Worm (Caenorhabditis elegans) whole organism, L1 larva: Measurements from ENCODE around the gene dmsr-6.

Experiments
- C04F5.9 ChIP-seq: sonication (generic microtip); optimal IDR thresholded peaks from 2 replicates; lab custom pipeline; 2016; ENCODE audit warnings: missing genetic modification characterization, missing compliant biosample characterization
- C16A3.4 ChIP-seq: fragments of 150-350 bp; optimal IDR thresholded peaks from 2 replicates; lab custom pipeline; 2014; ENCODE audit warnings: missing biosample characterization, missing genetic modification characterization
- F16B12.6 ChIP-seq: fragments of 150-350 bp; optimal IDR thresholded peaks from 2 replicates; lab custom pipeline; 2014; ENCODE audit warnings: missing biosample characterization, missing genetic modification characterization
- Y116A8C.19 ChIP-seq: sonication (generic microtip); optimal IDR thresholded peaks from 2 replicates; lab custom pipeline; 2016; ENCODE audit warnings: missing compliant biosample characterization, missing genetic modification characterization, borderline replicate concordance
- alr-1 ChIP-seq: fragments of 200-800 bp; sonication (Bioruptor generic); optimal IDR thresholded peaks from 2 replicates; lab custom pipeline; 2018; ENCODE audit warnings: borderline replicate concordance, mild to moderate bottlenecking, missing genetic modification characterization, missing compliant biosample characterization
- blmp-1 ChIP-seq: fragments of 150-350 bp; optimal IDR thresholded peaks from 2 replicates; lab custom pipeline; 2014; ENCODE audit warnings: missing biosample characterization, missing genetic modification characterization
- ceh-82 ChIP-seq, 3 experiments: fragments of 150-350 bp in 1 of 3; sonication (generic microtip) in 2 of 3; optimal IDR thresholded peaks; 2 replicates each; lab custom pipeline; 2014 to 2017; ENCODE audit warnings: missing biosample characterization in 3 of 3, missing genetic modification characterization in 3 of 3
- ceh-88 ChIP-seq: fragments of 200-800 bp; sonication (Bioruptor generic); IDR thresholded peaks from 2 replicates; pipeline ENCODE4 v1.3.6; 2022; ENCODE audit warnings: missing genetic modification characterization, missing compliant biosample characterization
- ceh-90 ChIP-seq: sonication (generic microtip); optimal IDR thresholded peaks from 2 replicates; lab custom pipeline; 2016; ENCODE audit warnings: missing genetic modification characterization, missing compliant biosample characterization
- ces-1 ChIP-seq: fragments of 150-350 bp; optimal IDR thresholded peaks from 2 replicates; lab custom pipeline; 2014; ENCODE audit warnings: missing biosample characterization, missing genetic modification reagents, missing genetic modification characterization
- dpl-1 ChIP-seq, 3 experiments: fragments of 150-350 bp in 2 of 3; sonication (generic microtip) in 1 of 3; optimal IDR thresholded peaks; 2 replicates each; lab custom pipeline; 2014 to 2017; ENCODE audit warnings: missing biosample characterization in 3 of 3, missing genetic modification characterization in 3 of 3, missing genetic modification reagents in 3 of 3
- dsc-1 ChIP-seq: sonication (generic microtip); optimal IDR thresholded peaks from 2 replicates; lab custom pipeline; 2016; ENCODE audit warnings: mild to moderate bottlenecking, missing genetic modification characterization, missing compliant biosample characterization
- efl-1 ChIP-seq, 4 experiments: fragments of 150-350 bp; optimal IDR thresholded peaks in 3 of 4; peaks in 1 of 4; 1 replicate in 1 of 4; 2 replicates in 3 of 4; lab custom pipeline; 2014; ENCODE audit warnings: missing biosample characterization in 2 of 4, missing genetic modification characterization in 2 of 4, missing genetic modification reagents in 2 of 4
- efl-3 ChIP-seq: fragments of 200-800 bp; sonication (Bioruptor generic); optimal IDR thresholded peaks from 2 replicates; lab custom pipeline; 2018; ENCODE audit warnings: mild to moderate bottlenecking, missing genetic modification characterization, missing compliant biosample characterization
- egl-27 ChIP-seq, 2 experiments: fragments of 150-350 bp in 1 of 2; sonication (generic microtip); optimal IDR thresholded peaks; 3 replicates each; lab custom pipeline; 2017 to 2018; ENCODE audit warnings: missing biosample characterization in 2 of 2, missing genetic modification characterization in 2 of 2, missing genetic modification reagents in 2 of 2
- fkh-10 ChIP-seq: sonication (generic microtip); optimal IDR thresholded peaks from 2 replicates; lab custom pipeline; 2017; ENCODE audit warnings: missing biosample characterization, missing genetic modification reagents, missing genetic modification characterization
- fkh-8 ChIP-seq: sonication (generic microtip); optimal IDR thresholded peaks from 2 replicates; lab custom pipeline; 2016; ENCODE audit warnings: mild to moderate bottlenecking, missing genetic modification characterization, missing compliant biosample characterization
- fos-1 ChIP-seq: fragments of 150-350 bp; optimal IDR thresholded peaks from 2 replicates; lab custom pipeline; 2014; ENCODE audit warnings: missing biosample characterization, missing genetic modification characterization
- hlh-4 ChIP-seq: sonication (generic microtip); optimal IDR thresholded peaks from 2 replicates; lab custom pipeline; 2016; ENCODE audit warnings: mild to moderate bottlenecking, missing genetic modification characterization, missing compliant biosample characterization
- irx-1 ChIP-seq: sonication (generic microtip); optimal IDR thresholded peaks from 2 replicates; lab custom pipeline; 2016; ENCODE audit warnings: missing genetic modification characterization, missing compliant biosample characterization
- isw-1 ChIP-seq: fragments of 200-800 bp; sonication (Bioruptor generic); IDR thresholded peaks from 2 replicates; pipeline ENCODE4 v1.3.6; 2022; ENCODE audit warnings: missing genetic modification characterization, missing compliant biosample characterization
- jun-1 ChIP-seq: fragments of 150-350 bp; optimal IDR thresholded peaks from 2 replicates; lab custom pipeline; 2014; ENCODE audit warnings: missing biosample characterization, missing genetic modification reagents, missing genetic modification characterization
- lin-14 ChIP-seq: fragments of 200-800 bp; sonication (Bioruptor generic); optimal IDR thresholded peaks from 2 replicates; lab custom pipeline; 2018; ENCODE audit warnings: mild to moderate bottlenecking, missing genetic modification characterization, moderate library complexity, missing compliant biosample characterization
- lin-15B ChIP-seq: fragments of 150-350 bp; sonication (generic microtip); optimal IDR thresholded peaks from 3 replicates; lab custom pipeline; 2014; ENCODE audit warnings: missing biosample characterization, missing genetic modification characterization
- lin-35 ChIP-seq, 2 experiments: fragments of 150-350 bp; optimal IDR thresholded peaks; 2 replicates each; lab custom pipeline; 2014; ENCODE audit warnings: missing biosample characterization in 2 of 2, missing genetic modification characterization in 2 of 2, missing genetic modification reagents in 2 of 2
- lin-39 ChIP-seq: fragments of 150-350 bp; optimal IDR thresholded peaks from 2 replicates; lab custom pipeline; 2014; ENCODE audit warnings: missing biosample characterization, missing genetic modification reagents, missing genetic modification characterization
- mdl-1 ChIP-seq, 2 experiments: fragments of 150-350 bp; optimal IDR thresholded peaks; 2 replicates each; lab custom pipeline; 2014 to 2017; ENCODE audit warnings: missing biosample characterization in 2 of 2, missing genetic modification characterization in 2 of 2, inconsistent platforms in 1 of 2
- mef-2 ChIP-seq: fragments of 150-350 bp; optimal IDR thresholded peaks from 2 replicates; lab custom pipeline; 2014; ENCODE audit warnings: missing biosample characterization, missing genetic modification characterization
- mep-1 ChIP-seq: fragments of 150-350 bp; optimal IDR thresholded peaks from 2 replicates; lab custom pipeline; 2014; ENCODE audit warnings: missing biosample characterization, missing genetic modification characterization
- nhr-19 ChIP-seq: fragments of 200-800 bp; sonication (Bioruptor generic); conservative IDR thresholded peaks from 2 replicates; pipeline ENCODE4 v1.3.6; 2022; ENCODE audit warnings: missing genetic modification characterization, missing compliant biosample characterization
- nhr-20 ChIP-seq: sonication (generic microtip); optimal IDR thresholded peaks from 2 replicates; lab custom pipeline; 2016; ENCODE audit warnings: mild to moderate bottlenecking, missing genetic modification characterization, missing compliant biosample characterization
- nhr-47 ChIP-seq: sonication (generic microtip); optimal IDR thresholded peaks from 2 replicates; lab custom pipeline; 2016; ENCODE audit warnings: mild to moderate bottlenecking, missing genetic modification characterization, moderate library complexity, missing compliant biosample characterization
- nhr-71 ChIP-seq: sonication (generic microtip); optimal IDR thresholded peaks from 2 replicates; lab custom pipeline; 2016; ENCODE audit warnings: mild to moderate bottlenecking, missing genetic modification characterization, moderate library complexity, missing compliant biosample characterization
- nhr-85 ChIP-seq: sonication (generic microtip); peaks from one replicate; lab custom pipeline; 2016; ENCODE audit warnings: missing genetic modification characterization, inconsistent platforms, missing compliant biosample characterization
- nhr-90 ChIP-seq: sonication (generic microtip); optimal IDR thresholded peaks from 2 replicates; lab custom pipeline; 2016; ENCODE audit warnings: mild to moderate bottlenecking, missing genetic modification characterization, missing compliant biosample characterization; ENCODE audit not compliant: poor library complexity
- skn-1 ChIP-seq: fragments of 150-350 bp; optimal IDR thresholded peaks from 2 replicates; lab custom pipeline; 2014; ENCODE audit warnings: missing biosample characterization, missing genetic modification characterization
- snpc-4 ChIP-seq: fragments of 150-350 bp; optimal IDR thresholded peaks from 2 replicates; lab custom pipeline; 2014; ENCODE audit warnings: missing biosample characterization, missing genetic modification characterization
- snu-23 ChIP-seq: sonication (generic microtip); optimal IDR thresholded peaks from 2 replicates; lab custom pipeline; 2016; ENCODE audit warnings: missing genetic modification characterization, missing compliant biosample characterization
- sptf-1 ChIP-seq: fragments of 150-350 bp; optimal IDR thresholded peaks from 2 replicates; lab custom pipeline; 2014; ENCODE audit warnings: missing biosample characterization, missing genetic modification characterization
- swsn-7 ChIP-seq: sonication (generic microtip); optimal IDR thresholded peaks from 2 replicates; lab custom pipeline; 2016; ENCODE audit warnings: missing genetic modification characterization, missing compliant biosample characterization
- tbx-2 ChIP-seq: sonication (generic microtip); optimal IDR thresholded peaks from 2 replicates; lab custom pipeline; 2016; ENCODE audit warnings: missing genetic modification characterization, missing compliant biosample characterization
- tlp-1 ChIP-seq: fragments of 150-350 bp; optimal IDR thresholded peaks from 2 replicates; lab custom pipeline; 2014; ENCODE audit warnings: missing biosample characterization, missing genetic modification characterization
- unc-130 ChIP-seq: fragments of 150-350 bp; optimal IDR thresholded peaks from 2 replicates; lab custom pipeline; 2017; ENCODE audit warnings: missing biosample characterization, missing genetic modification characterization, inconsistent platforms
- unc-62 ChIP-seq: fragments of 150-350 bp; optimal IDR thresholded peaks from 2 replicates; lab custom pipeline; 2014; ENCODE audit warnings: missing biosample characterization, missing genetic modification reagents, missing genetic modification characterization
- unc-86 ChIP-seq: sonication (generic microtip); optimal IDR thresholded peaks from 2 replicates; lab custom pipeline; 2016; ENCODE audit warnings: missing genetic modification characterization, missing compliant biosample characterization
- unc-98 ChIP-seq: fragments of 200-800 bp; sonication (Bioruptor generic); IDR thresholded peaks from 2 replicates; pipeline ENCODE4 v1.3.6; 2022; ENCODE audit warnings: missing genetic modification characterization, missing compliant biosample characterization
- zag-1 ChIP-seq: fragments of 150-350 bp; optimal IDR thresholded peaks from 2 replicates; lab custom pipeline; 2014; ENCODE audit warnings: missing biosample characterization, missing genetic modification characterization

dmsr-6 gene

ce11 chrII:14437922-14438458 is 17.4 kb upstream of the dmsr-6 start, which contains the start of gene K04B12.2 (continued):
- TF ChIP-seq efl-3 (no peak), egl-27 (tag; optimal IDR thresholded peaks at IDR 0.05; lab: Kevin White, UChicago) (peak in 1 of 2 experiments; percentile 38), nhr-85 (tag; lab: Kevin White, UChicago) (peak; percentile 78), efl-1 (optimal IDR thresholded peaks at IDR 0.05; lab: Kevin White, UChicago) (peak; percentile 73 to 89), efl-1 (GFP tag; optimal IDR thresholded peaks at IDR 0.05 in 1 of 2; lab: Kevin White, UChicago) (peak; percentile 63 to 96), hlh-4 (no peak), ces-1 (GFP tag; lab: Kevin White, UChicago) (no peak), sptf-1 (tag; lab: Kevin White, UChicago) (no peak), tlp-1 (no peak), irx-1 (tag; lab: Kevin White, UChicago) (no peak), fos-1 (peak; percentile 74), nhr-47 (tag; lab: Kevin White, UChicago) (peak; percentile 70), dpl-1 (GFP tag; optimal IDR thresholded peaks at IDR 0.05; lab: Kevin White, UChicago) (peak; percentile 57 to 67 (median 63)), unc-98 (GFP tag; lab: Robert Waterston, UW) (no peak), F16B12.6 (peak; percentile 16), unc-130 (tag; lab: Kevin White, UChicago) (no peak), blmp-1 (tag; lab: Kevin White, UChicago) (peak; percentile 57), unc-62 (GFP tag; lab: Kevin White, UChicago) (no peak), jun-1 (tag; lab: Kevin White, UChicago) (no peak), nhr-19 (peak; percentile 50), tbx-2 (tag; lab: Kevin White, UChicago) (peak; percentile 42), lin-35 (GFP tag; optimal IDR thresholded peaks at IDR 0.05; lab: Kevin White, UChicago) (peak; percentile 64 to 84), C04F5.9 (tag; lab: Kevin White, UChicago) (no peak), lin-39 (tag; lab: Kevin White, UChicago) (no peak), snu-23 (GFP tag; lab: Kevin White, UChicago) (peak; percentile 83), Y116A8C.19 (tag; lab: Kevin White, UChicago) (no peak), lin-14 (peak; percentile 93), snpc-4 (peak; percentile 60)

DNA sequence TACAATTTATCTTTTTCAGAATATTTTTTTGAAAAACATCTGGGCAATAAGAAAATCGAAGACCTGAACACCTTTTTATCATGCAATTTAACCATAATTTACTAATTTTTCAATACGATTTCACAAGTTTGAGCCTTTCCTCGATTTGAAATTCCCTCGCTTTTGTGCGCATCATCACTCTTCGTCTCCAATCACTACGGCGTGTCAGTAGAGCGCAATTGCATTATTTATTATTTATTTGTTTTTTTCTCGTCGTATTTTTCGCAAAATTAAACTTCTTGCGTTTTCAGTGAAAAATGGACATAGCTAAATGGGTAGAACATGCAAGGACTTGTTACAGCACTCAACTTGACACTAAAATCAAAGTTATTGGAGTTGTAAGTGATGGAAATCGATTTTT is 14.3 kb upstream of the dmsr-6 start, which contains the start of gene smg-8:
Gene smg-8 (plus strand): TSS at position 266 of the 400 bp plus-strand sequence.
- no peak for TF ChIP-seq ceh-90 (tag; lab: Kevin White, UChicago)
- no peak for TF ChIP-seq nhr-71 (tag; lab: Kevin White, UChicago)
- TF ChIP-seq blmp-1 (tag; lab: Kevin White, UChicago): peak; percentile 59
- no peak for TF ChIP-seq zag-1 (tag; lab: Kevin White, UChicago)
- TF ChIP-seq fkh-8 (tag; lab: Kevin White, UChicago): peak; percentile 67
- TF ChIP-seq ceh-82 (tag; optimal IDR thresholded peaks at IDR 0.05; lab: Kevin White, UChicago): peak; percentile 47 to 89 (median 70)
- TF ChIP-seq unc-86: peak; percentile 65
- peak; percentile 71 for TF ChIP-seq F16B12.6
- peak; percentile 98 to 100 for TF ChIP-seq efl-1 (optimal IDR thresholded peaks at IDR 0.05; lab: Kevin White, UChicago)
- peak; percentile 98 to 100 for TF ChIP-seq efl-1 (GFP tag; optimal IDR thresholded peaks at IDR 0.05 in 1 of 2; lab: Kevin White, UChicago)
- peak; percentile 77 for TF ChIP-seq nhr-90 (tag; lab: Kevin White, UChicago)
- no peak for TF ChIP-seq egl-27 (tag; optimal IDR thresholded peaks at IDR 0.05; lab: Kevin White, UChicago)
- TF ChIP-seq skn-1: peak; percentile 84
- TF ChIP-seq mef-2 (tag; lab: Kevin White, UChicago): peak; percentile 20
- peak; percentile 67 for TF ChIP-seq unc-130 (tag; lab: Kevin White, UChicago)
- TF ChIP-seq swsn-7 (tag; lab: Kevin White, UChicago): peak; percentile 80
- TF ChIP-seq unc-98 (GFP tag; lab: Robert Waterston, UW): no peak
- peak; percentile 78 for TF ChIP-seq nhr-20 (tag; lab: Kevin White, UChicago)
- peak; percentile 56 for TF ChIP-seq snpc-4
- TF ChIP-seq snu-23 (GFP tag; lab: Kevin White, UChicago): peak; percentile 85
- TF ChIP-seq nhr-47 (tag; lab: Kevin White, UChicago): peak; percentile 89
- peak; percentile 98 to 99 (median 98) for TF ChIP-seq dpl-1 (GFP tag; optimal IDR thresholded peaks at IDR 0.05; lab: Kevin White, UChicago)
- TF ChIP-seq fkh-10: peak; percentile 31
- peak; percentile 78 for TF ChIP-seq mep-1
- peak; percentile 87 for TF ChIP-seq C16A3.4
- peak; percentile 83 for TF ChIP-seq fos-1
- TF ChIP-seq lin-15B: peak; percentile 79
- no peak for TF ChIP-seq alr-1 (tag; lab: Kevin White, UChicago)
- no peak; the same call in 1 of the 2 replicates for TF ChIP-seq ceh-88 (GFP tag; lab: Robert Waterston, UW)
- peak in 1 of 2 experiments; percentile 71 for TF ChIP-seq mdl-1 (tag; optimal IDR thresholded peaks at IDR 0.05; lab: Kevin White, UChicago)
- peak; percentile 71 for TF ChIP-seq jun-1 (tag; lab: Kevin White, UChicago)
- peak; percentile 20 for TF ChIP-seq irx-1 (tag; lab: Kevin White, UChicago)
- no peak for TF ChIP-seq Y116A8C.19 (tag; lab: Kevin White, UChicago)
- no peak for TF ChIP-seq efl-3
- peak; percentile 15 for TF ChIP-seq lin-39 (tag; lab: Kevin White, UChicago)
- peak; percentile 73 for TF ChIP-seq dsc-1 (tag; lab: Kevin White, UChicago)
- TF ChIP-seq nhr-85 (tag; lab: Kevin White, UChicago): peak; percentile 76
- TF ChIP-seq isw-1 (GFP tag; lab: Robert Waterston, UW): peak; percentile 68
